Fruit fly (Drosophila melanogaster) Kc167 (cell line): ENCODE results near the gene CG45071.

Experiments
- Myc ChIP-seq: fragments of >200 bp; optimal IDR thresholded peaks from 2 replicates; lab custom pipeline; 2017; ENCODE audit warnings: missing external identifiers
- Sin3A ChIP-seq: fragments of >200 bp; optimal IDR thresholded peaks from 2 replicates; lab custom pipeline; 2018; ENCODE audit warnings: missing external identifiers
- h ChIP-seq: fragments of >200 bp; optimal IDR thresholded peaks from 3 replicates; lab custom pipeline; 2018; ENCODE audit warnings: missing external identifiers
- insv ChIP-seq: fragments of >200 bp; optimal IDR thresholded peaks from 3 replicates; lab custom pipeline; 2018; ENCODE audit warnings: missing external identifiers
- psq ChIP-seq: fragments of >200 bp; optimal IDR thresholded peaks from 2 replicates; lab custom pipeline; 2017; ENCODE audit warnings: missing external identifiers
- ttk ChIP-seq: sonication (Bioruptor generic); optimal IDR thresholded peaks from 2 replicates; lab custom pipeline; 2017; ENCODE audit warnings: missing external identifiers

CG45071 gene

dm6 chr3L:15104849-15105555 lies 680 bp upstream of the CG45071 start:
- TF ChIP-seq psq (lab: Kevin White, UChicago) (no peak), insv (lab: Kevin White, UChicago) (no peak), h (lab: Kevin White, UChicago) (no peak), ttk (lab: Kevin White, UChicago) (no peak), Myc (lab: Kevin White, UChicago) (no peak), Sin3A (lab: Kevin White, UChicago) (no peak)

- TF ChIP-seq insv (lab: Kevin White, UChicago) (no peak), Sin3A (lab: Kevin White, UChicago) (no peak), ttk (lab: Kevin White, UChicago) (no peak), psq (lab: Kevin White, UChicago) (no peak), Myc (lab: Kevin White, UChicago) (no peak), h (lab: Kevin White, UChicago) (no peak)
Measured at dm6 chr3L:15107158-15107775, 1.6 kb downstream of the CG45071 start.

dm6 chr3L:15107776-15108379 lies 2.2 kb downstream of the CG45071 start:
- TF ChIP-seq psq (lab: Kevin White, UChicago) (no peak), ttk (lab: Kevin White, UChicago) (no peak), Sin3A (lab: Kevin White, UChicago) (no peak), Myc (lab: Kevin White, UChicago) (no peak), insv (lab: Kevin White, UChicago) (no peak), h (lab: Kevin White, UChicago) (no peak)

- TF ChIP-seq Sin3A (lab: Kevin White, UChicago) (no peak), ttk (lab: Kevin White, UChicago) (no peak), h (lab: Kevin White, UChicago) (no peak), Myc (lab: Kevin White, UChicago) (no peak), insv (lab: Kevin White, UChicago) (no peak), psq (lab: Kevin White, UChicago) (no peak)
Measured at dm6 chr3L:15108524-15108923, 2.8 kb downstream of the CG45071 start.

- TF ChIP-seq h (lab: Kevin White, UChicago) (no peak), psq (lab: Kevin White, UChicago) (no peak), insv (lab: Kevin White, UChicago) (no peak), ttk (lab: Kevin White, UChicago) (no peak)
Measured at dm6 chr3L:15108948-15109347, 3.3 kb downstream of the CG45071 start.

- no peak for TF ChIP-seq Sin3A (lab: Kevin White, UChicago)
- TF ChIP-seq insv (lab: Kevin White, UChicago), result no peak
- no peak for TF ChIP-seq ttk (lab: Kevin White, UChicago)
- TF ChIP-seq h (lab: Kevin White, UChicago), result no peak
- TF ChIP-seq psq (lab: Kevin White, UChicago), result no peak
- TF ChIP-seq Myc (lab: Kevin White, UChicago), result no peak
Measured at dm6 chr3L:15113257-15113656, 7.6 kb downstream of the CG45071 start, which contains the start of gene CG13458. TSS of gene CG13458 (plus strand) at chr3L:15113557.

dm6 chr3L:15116536-15116935 lies 10.9 kb downstream of the CG45071 start, which contains the start of gene Cep135:
TSS of gene Cep135 (plus strand) at chr3L:15116737.
- TF ChIP-seq ttk (lab: Kevin White, UChicago) (no peak), Sin3A (lab: Kevin White, UChicago) (no peak), insv (lab: Kevin White, UChicago) (no peak), Myc (lab: Kevin White, UChicago) (no peak), h (lab: Kevin White, UChicago) (no peak), psq (lab: Kevin White, UChicago) (no peak)

dm6 chr3L:15121272-15121671 lies 15.6 kb downstream of the CG45071 start, which contains the start of gene CG32847:
TSS of gene CG32847 (plus strand) at chr3L:15121572.
- TF ChIP-seq ttk (lab: Kevin White, UChicago), result no peak
- TF ChIP-seq Myc (lab: Kevin White, UChicago), result no peak
- no peak for TF ChIP-seq Sin3A (lab: Kevin White, UChicago)
- TF ChIP-seq insv (lab: Kevin White, UChicago), result no peak

- no peak for TF ChIP-seq insv (lab: Kevin White, UChicago)
- no peak for TF ChIP-seq h (lab: Kevin White, UChicago)
- TF ChIP-seq Myc (lab: Kevin White, UChicago), result no peak
- TF ChIP-seq Sin3A (lab: Kevin White, UChicago), result no peak
- no peak for TF ChIP-seq psq (lab: Kevin White, UChicago)
- TF ChIP-seq ttk (lab: Kevin White, UChicago), result no peak
Measured at dm6 chr3L:15123736-15124135, 18.1 kb downstream of the CG45071 start.

dm6 chr3L:15125077-15125652 lies 19.5 kb downstream of the CG45071 start, which contains the start of gene CG16959:
TSS of gene CG16959 (minus strand) at chr3L:15125321.
- no peak for TF ChIP-seq Sin3A (lab: Kevin White, UChicago)
- TF ChIP-seq Myc (lab: Kevin White, UChicago), result no peak
- TF ChIP-seq insv (lab: Kevin White, UChicago), result no peak
- TF ChIP-seq h (lab: Kevin White, UChicago), result no peak
- TF ChIP-seq ttk (lab: Kevin White, UChicago), result no peak
- TF ChIP-seq psq (lab: Kevin White, UChicago), result no peak
